Fruit fly (Drosophila melanogaster): ENCODE results near the gene CG13795.

DNA sequence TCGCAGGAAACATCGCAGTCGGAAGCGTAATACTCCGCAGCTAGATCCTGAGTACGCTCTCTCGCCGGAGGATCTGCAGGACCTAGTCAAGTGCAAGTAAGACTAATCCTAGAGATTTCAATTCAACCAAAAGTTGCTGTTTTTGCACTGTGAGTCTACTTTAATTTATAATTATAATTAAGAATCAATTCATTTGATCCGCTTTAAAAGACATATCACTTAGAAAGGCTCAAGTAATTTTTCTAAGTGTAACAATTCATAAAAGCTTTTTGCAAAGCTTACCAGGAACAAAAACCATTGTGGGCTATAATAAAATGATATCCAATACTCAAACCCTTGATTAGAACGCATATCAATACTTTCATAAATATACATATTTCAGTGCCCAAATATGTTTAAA, 30.7 kb upstream of the CG13795 start:
- no peak for TF ChIP-seq fru (GFP tag; optimal IDR thresholded peaks at IDR 0.05)
- TF ChIP-seq h (GFP tag; optimal IDR thresholded peaks at IDR 0.05) = no peak
- no peak for TF ChIP-seq Rel (GFP tag; optimal IDR thresholded peaks at IDR 0.05)
- no peak for TF ChIP-seq Rel (tag; optimal IDR thresholded peaks at IDR 0.05)
- no peak for TF ChIP-seq psq (GFP tag; optimal IDR thresholded peaks at IDR 0.05)
- no peak for TF ChIP-seq br (GFP tag; optimal IDR thresholded peaks at IDR 0.05)
- no peak for TF ChIP-seq lola (GFP tag; optimal IDR thresholded peaks at IDR 0.05)
- TF ChIP-seq tai (GFP tag; optimal IDR thresholded peaks at IDR 0.05) = no peak
- no peak for TF ChIP-seq rgr (GFP tag; optimal IDR thresholded peaks at IDR 0.05)
- TF ChIP-seq Sp1 (GFP tag; optimal IDR thresholded peaks at IDR 0.05) = no peak
- no peak for TF ChIP-seq HLH106 (tag; optimal IDR thresholded peaks at IDR 0.05)
- TF ChIP-seq CG32264 (GFP tag; optimal IDR thresholded peaks at IDR 0.05) = no peak

Measured in whole organism, wandering third instar larva.